Fruit fly (Drosophila melanogaster) whole organism, pupa: ENCODE data around the gene kat-60L1.

ENCODE experiments used
- CG10348 ChIP-seq: fragments of 200-800 bp; sonication (Bioruptor generic); IDR thresholded peaks from 2 replicates; pipeline ENCODE4 v1.3.6; 2022; ENCODE audit warnings: missing biosample characterization, missing genetic modification characterization
- CG12605 ChIP-seq: fragments of 200-800 bp; sonication (Bioruptor generic); IDR thresholded peaks from 2 replicates; pipeline ENCODE4 v1.3.6; 2022; ENCODE audit warnings: missing biosample characterization, missing genetic modification characterization
- CG13204 ChIP-seq: fragments of 200-800 bp; sonication (Bioruptor generic); optimal IDR thresholded peaks from 2 replicates; lab custom pipeline; 2018; ENCODE audit warnings: missing biosample characterization, mild to moderate bottlenecking, missing genetic modification characterization, moderate library complexity
- CG14655 ChIP-seq: fragments of 200-800 bp; sonication (Bioruptor generic); optimal IDR thresholded peaks from 3 replicates; lab custom pipeline; 2017; ENCODE audit warnings: mild to moderate bottlenecking, missing biosample characterization, missing genetic modification reagents, missing genetic modification characterization
- CG15710 ChIP-seq: fragments of 200-800 bp; sonication (Bioruptor generic); optimal IDR thresholded peaks from 2 replicates; lab custom pipeline; 2018; ENCODE audit warnings: missing biosample characterization, mild to moderate bottlenecking, missing genetic modification characterization, moderate library complexity
- CG17806 ChIP-seq: fragments of 200-800 bp; sonication (Bioruptor generic); optimal IDR thresholded peaks from 2 replicates; lab custom pipeline; 2018; ENCODE audit warnings: missing biosample characterization, mild to moderate bottlenecking, missing genetic modification characterization, moderate library complexity
- CG32121 ChIP-seq: fragments of 200-800 bp; sonication (Bioruptor generic); IDR thresholded peaks from 2 replicates; pipeline ENCODE4 v1.3.6; 2022; ENCODE audit warnings: missing biosample characterization, missing genetic modification characterization
- CG34367 ChIP-seq: fragments of 200-800 bp; sonication (Bioruptor generic); optimal IDR thresholded peaks from 2 replicates; lab custom pipeline; 2018; ENCODE audit warnings: missing biosample characterization, mild to moderate bottlenecking, missing genetic modification characterization
- CG4496 ChIP-seq: fragments of 200-800 bp; sonication (Bioruptor generic); IDR thresholded peaks from 3 replicates; pipeline ENCODE4 v1.3.6; 2022; ENCODE audit warnings: missing biosample characterization, missing genetic modification characterization
- CG8159 ChIP-seq: fragments of 200-800 bp; sonication (Bioruptor generic); optimal IDR thresholded peaks from 3 replicates; lab custom pipeline; 2018; ENCODE audit warnings: missing biosample characterization, mild to moderate bottlenecking, missing genetic modification characterization, moderate library complexity
- CG8301 ChIP-seq: fragments of 200-800 bp; sonication (Bioruptor generic); optimal IDR thresholded peaks from 2 replicates; lab custom pipeline; 2018; ENCODE audit warnings: missing biosample characterization, mild to moderate bottlenecking, missing genetic modification characterization
- CG9948 ChIP-seq: fragments of 200-800 bp; sonication (Bioruptor generic); optimal IDR thresholded peaks from 2 replicates; lab custom pipeline; 2018; ENCODE audit warnings: missing biosample characterization, mild to moderate bottlenecking, missing genetic modification characterization, moderate library complexity
- D1 ChIP-seq: fragments of 200-800 bp; sonication (Bioruptor generic); optimal IDR thresholded peaks from 2 replicates; lab custom pipeline; 2018; ENCODE audit warnings: missing biosample characterization, mild to moderate bottlenecking, missing genetic modification characterization, moderate library complexity
- EcR ChIP-seq: fragments of 200-800 bp; sonication (Bioruptor generic); optimal IDR thresholded peaks from 3 replicates; lab custom pipeline; 2019; ENCODE audit warnings: missing biosample characterization, missing genetic modification characterization, mild to moderate bottlenecking, moderate library complexity, missing genetic modification reagents
- Ets98B ChIP-seq: fragments of 200-800 bp; sonication (Bioruptor generic); IDR thresholded peaks from 2 replicates; pipeline ENCODE4 v1.3.6; 2022; ENCODE audit warnings: missing biosample characterization, missing genetic modification characterization
- Pif1A ChIP-seq: fragments of 200-800 bp; sonication (Bioruptor generic); optimal IDR thresholded peaks from 3 replicates; lab custom pipeline; 2016; ENCODE audit warnings: missing biosample characterization, missing genetic modification characterization
- Pif1B ChIP-seq: fragments of 200-800 bp; sonication (Bioruptor generic); optimal IDR thresholded peaks from 3 replicates; lab custom pipeline; 2016; ENCODE audit warnings: missing biosample characterization, missing genetic modification characterization
- Snoo ChIP-seq: fragments of 200-800 bp; sonication (Bioruptor generic); optimal IDR thresholded peaks from 3 replicates; lab custom pipeline; 2017; ENCODE audit warnings: missing biosample characterization, mild to moderate bottlenecking, missing genetic modification characterization, inconsistent platforms
- fd96Ca ChIP-seq: fragments of 200-800 bp; sonication (Bioruptor generic); IDR thresholded peaks from 3 replicates; pipeline ENCODE4 v1.3.6; 2022; ENCODE audit warnings: missing biosample characterization, missing genetic modification characterization
- gl ChIP-seq: fragments of 200-800 bp; sonication (Bioruptor generic); optimal IDR thresholded peaks from 2 replicates; lab custom pipeline; 2018; ENCODE audit warnings: missing biosample characterization, mild to moderate bottlenecking, missing genetic modification characterization
- rn ChIP-seq: fragments of 200-800 bp; sonication (Bioruptor generic); IDR thresholded peaks from 2 replicates; pipeline ENCODE4 v1.3.6; 2022; ENCODE audit warnings: missing biosample characterization, missing genetic modification characterization

kat-60L1 gene

DNA sequence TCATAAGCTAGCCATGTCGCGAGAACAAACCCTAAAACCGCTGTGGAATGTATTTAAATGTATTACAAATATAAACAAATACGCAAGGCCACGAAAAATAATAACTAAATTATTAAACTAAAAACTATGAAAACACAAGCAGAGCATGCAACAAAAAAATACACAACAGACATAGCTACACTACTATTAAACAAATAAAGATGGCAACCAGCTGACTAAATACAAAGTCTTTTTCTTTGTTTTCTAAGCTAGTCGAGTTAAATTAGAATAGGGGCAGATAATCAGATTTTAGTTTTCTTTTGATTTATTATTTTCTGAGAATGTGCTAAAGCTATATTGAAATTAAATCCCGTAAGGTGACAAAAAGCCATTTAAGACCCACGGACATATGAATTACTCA is 34.9 kb upstream of the kat-60L1 start:
- TF ChIP-seq Snoo (tag; lab: Kevin White, UChicago) (no peak), CG14655 (no peak), fd96Ca (GFP tag; lab: Robert Waterston, UW) (no peak), rn (GFP tag; lab: Robert Waterston, UW) (no peak), CG4496 (GFP tag; lab: Robert Waterston, UW) (no peak), CG8301 (tag; lab: Kevin White, UChicago) (no peak), CG12605 (no peak), CG17806 (tag; lab: Kevin White, UChicago) (no peak), CG34367 (tag; lab: Kevin White, UChicago) (no peak), Pif1B (GFP tag; lab: Kevin White, UChicago) (no peak), Pif1A (GFP tag; lab: Kevin White, UChicago) (no peak), CG32121 (GFP tag; lab: Robert Waterston, UW) (no peak), EcR (GFP tag; lab: Kevin White, UChicago) (no peak), Ets98B (GFP tag; lab: Robert Waterston, UW) (no peak), CG13204 (no peak), CG15710 (tag; lab: Kevin White, UChicago) (no peak), CG9948 (no peak), CG10348 (GFP tag; lab: Robert Waterston, UW) (no peak)
- TF ChIP-seq, all 21 proteins: peak for 0

DNA sequence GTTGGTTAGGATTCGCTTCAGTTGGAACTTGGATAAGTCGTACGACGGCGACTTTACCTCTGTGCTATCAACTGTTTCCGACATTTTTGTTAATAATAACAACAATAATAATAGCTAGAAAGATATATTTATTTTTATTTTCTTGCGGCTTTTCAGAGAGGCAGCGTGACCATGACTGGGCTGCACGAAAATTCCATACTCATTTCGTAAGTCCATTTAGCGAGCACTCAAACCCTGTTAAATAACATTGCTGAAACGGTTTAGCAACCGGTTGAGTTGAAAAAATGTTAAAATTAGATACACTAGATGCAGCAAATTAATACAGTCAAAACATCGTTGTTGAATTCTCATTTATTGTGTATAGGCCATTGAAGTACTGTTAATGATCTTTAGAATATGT is 27.0 kb upstream of the kat-60L1 start, which contains the start of gene Dcps:
Gene Dcps, minus strand, starts transcription at position 181 of the 400 bp plus-strand sequence.
- TF ChIP-seq gl (tag; lab: Kevin White, UChicago), result no peak
- TF ChIP-seq CG4496 (GFP tag; lab: Robert Waterston, UW), result no peak
- no peak for TF ChIP-seq CG10348 (GFP tag; lab: Robert Waterston, UW)
- no peak for TF ChIP-seq Pif1B (GFP tag; lab: Kevin White, UChicago)
- no peak for TF ChIP-seq CG12605
- TF ChIP-seq CG8159, result no peak
- no peak for TF ChIP-seq D1 (tag; lab: Kevin White, UChicago)
- no peak for TF ChIP-seq CG15710 (tag; lab: Kevin White, UChicago)
- TF ChIP-seq CG13204, result no peak
- no peak for TF ChIP-seq Ets98B (GFP tag; lab: Robert Waterston, UW)
- TF ChIP-seq Pif1A (GFP tag; lab: Kevin White, UChicago), result no peak
- TF ChIP-seq CG9948, result no peak
- no peak for TF ChIP-seq Snoo (tag; lab: Kevin White, UChicago)
- TF ChIP-seq CG34367 (tag; lab: Kevin White, UChicago), result no peak
- TF ChIP-seq CG14655, result no peak
- no peak for TF ChIP-seq rn (GFP tag; lab: Robert Waterston, UW)
- TF ChIP-seq CG32121 (GFP tag; lab: Robert Waterston, UW), result no peak
- no peak for TF ChIP-seq CG8301 (tag; lab: Kevin White, UChicago)
- TF ChIP-seq CG17806 (tag; lab: Kevin White, UChicago), result no peak
- TF ChIP-seq, all 21 proteins: peak for 0

DNA sequence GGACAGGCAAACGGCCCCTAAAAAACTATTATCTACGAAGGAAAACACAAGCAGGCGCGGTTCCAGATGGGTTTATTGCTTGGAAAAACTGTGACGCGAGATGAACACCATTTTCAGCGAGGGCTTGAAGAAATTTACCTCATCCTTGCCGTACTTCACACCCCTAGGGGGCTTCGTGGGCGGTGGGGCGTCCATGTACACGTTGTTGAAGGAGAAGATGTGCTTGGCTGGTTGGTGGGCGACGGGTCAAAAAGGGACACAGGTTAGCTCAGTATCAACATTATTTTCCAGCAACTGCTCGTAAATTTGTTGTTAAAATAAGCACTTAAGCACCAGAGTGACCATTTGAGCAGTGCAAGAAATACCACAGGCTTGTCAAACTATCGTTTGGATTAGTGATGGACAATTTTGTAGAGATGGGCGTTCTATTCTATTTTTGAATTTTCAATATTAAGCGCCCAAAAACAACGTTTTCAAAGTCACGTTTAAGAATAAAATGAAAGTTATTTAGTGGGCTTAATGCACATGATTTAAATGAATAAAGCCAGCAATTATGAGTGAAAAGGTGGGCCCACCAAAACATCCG is 22.8 kb upstream of the kat-60L1 start, which contains the start of gene Sec8:
Gene Sec8, minus strand, starts transcription at position 374 of the 586 bp plus-strand sequence.
- TF ChIP-seq CG34367 (tag; lab: Kevin White, UChicago) (no peak), CG4496 (GFP tag; lab: Robert Waterston, UW) (0 out of 3 replicates have a peak, but pooled peaks have one; percentile 33), fd96Ca (GFP tag; lab: Robert Waterston, UW) (0 out of 3 replicates have a peak, but pooled peaks have one; percentile 33)

DNA sequence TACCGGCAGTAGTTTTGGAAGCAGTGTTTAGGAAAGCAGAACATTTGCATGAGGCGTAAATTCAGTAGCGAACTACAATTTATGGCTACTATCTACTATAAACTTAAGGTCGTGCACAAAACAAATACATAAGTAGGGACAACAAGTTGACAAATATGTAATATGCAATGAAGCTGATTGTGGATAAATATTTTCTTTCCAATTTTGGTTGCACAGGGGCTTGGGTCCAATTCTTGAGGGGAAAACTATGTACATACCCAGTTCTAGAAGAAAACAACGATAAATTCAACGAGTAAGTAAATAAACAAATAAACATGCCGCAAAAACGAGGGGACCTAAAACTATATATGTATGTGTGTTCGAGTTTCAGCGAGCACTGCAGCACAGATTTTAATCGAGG is 20.6 kb upstream of the kat-60L1 start:
- TF ChIP-seq CG10348 (GFP tag; lab: Robert Waterston, UW) (no peak), CG8159 (no peak), CG13204 (no peak), Pif1B (GFP tag; lab: Kevin White, UChicago) (no peak), CG12605 (no peak), EcR (GFP tag; lab: Kevin White, UChicago) (no peak), Pif1A (GFP tag; lab: Kevin White, UChicago) (no peak), CG4496 (GFP tag; lab: Robert Waterston, UW) (no peak), CG9948 (no peak), D1 (tag; lab: Kevin White, UChicago) (no peak), CG15710 (tag; lab: Kevin White, UChicago) (no peak), gl (tag; lab: Kevin White, UChicago) (no peak), CG14655 (no peak), CG32121 (GFP tag; lab: Robert Waterston, UW) (no peak)
- TF ChIP-seq, all 21 proteins: peak for 0

DNA sequence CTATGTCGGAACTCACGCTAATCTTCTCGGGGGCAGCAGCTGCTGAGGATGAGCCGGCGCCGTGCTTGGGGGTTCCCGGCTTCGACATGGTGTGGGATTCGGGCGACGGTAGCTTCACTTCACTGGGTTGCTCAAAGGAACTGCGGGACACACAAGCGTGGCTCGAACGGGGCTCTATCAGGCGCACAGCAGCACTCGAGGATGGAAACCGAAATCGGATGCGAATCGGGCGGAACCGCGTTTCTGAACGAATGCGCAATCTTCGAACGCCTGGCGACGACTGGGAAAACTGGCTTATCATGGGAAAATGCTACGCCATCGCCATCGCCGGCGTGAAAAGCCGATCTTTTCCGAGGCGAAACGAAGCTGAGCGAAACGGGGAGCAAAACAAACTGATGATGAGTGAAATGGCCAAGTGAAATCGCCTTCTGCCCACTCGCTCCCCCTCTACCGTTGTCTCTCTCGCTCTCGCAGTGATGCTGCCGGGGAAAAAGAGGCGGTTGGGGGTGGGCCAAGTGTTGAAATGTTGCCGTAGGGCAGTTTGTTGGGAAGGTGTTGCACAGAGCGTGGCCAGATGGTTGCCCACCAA is 9.9 kb upstream of the kat-60L1 start:
- TF ChIP-seq CG9948, result no peak
- 0 out of 3 replicates have a peak, but pooled peaks have one; percentile 39 for TF ChIP-seq CG4496 (GFP tag; lab: Robert Waterston, UW)
- no peak for TF ChIP-seq CG15710 (tag; lab: Kevin White, UChicago)

DNA sequence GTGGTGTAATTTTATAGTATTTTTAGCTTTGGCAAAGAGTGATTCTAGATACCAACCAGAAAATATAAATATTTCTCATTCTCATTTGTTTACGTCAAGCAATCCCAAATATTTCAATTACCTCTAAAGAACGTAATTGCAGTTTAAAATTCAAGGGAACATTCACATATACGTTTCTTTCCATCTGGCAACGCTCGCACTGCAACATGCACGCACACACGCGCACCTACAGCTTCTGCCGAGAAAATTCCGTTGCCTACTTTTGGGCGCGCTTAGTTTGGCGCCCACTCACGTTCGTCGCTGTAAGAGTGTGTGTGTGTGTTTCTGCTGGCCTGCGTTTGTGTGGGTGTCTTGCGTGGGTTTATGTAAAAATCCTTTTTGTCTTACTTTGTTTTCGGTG is 9.1 kb upstream of the kat-60L1 start:
- TF ChIP-seq CG4496 (GFP tag; lab: Robert Waterston, UW) (0 out of 3 replicates have a peak, but pooled peaks have one; percentile 25), CG13204 (no peak), D1 (tag; lab: Kevin White, UChicago) (no peak), Ets98B (GFP tag; lab: Robert Waterston, UW) (no peak), gl (tag; lab: Kevin White, UChicago) (no peak)
